Worm (Caenorhabditis elegans): Measurements from ENCODE around the gene sri-73.

Gene sri-73

ce11 chrV:565984-566383, at the start of gene sri-73:
Gene sri-73 (minus strand): TSS chrV:566084.
- no peak for TF ChIP-seq fkh-10 (GFP tag; optimal IDR thresholded peaks at IDR 0.05)

DNA sequence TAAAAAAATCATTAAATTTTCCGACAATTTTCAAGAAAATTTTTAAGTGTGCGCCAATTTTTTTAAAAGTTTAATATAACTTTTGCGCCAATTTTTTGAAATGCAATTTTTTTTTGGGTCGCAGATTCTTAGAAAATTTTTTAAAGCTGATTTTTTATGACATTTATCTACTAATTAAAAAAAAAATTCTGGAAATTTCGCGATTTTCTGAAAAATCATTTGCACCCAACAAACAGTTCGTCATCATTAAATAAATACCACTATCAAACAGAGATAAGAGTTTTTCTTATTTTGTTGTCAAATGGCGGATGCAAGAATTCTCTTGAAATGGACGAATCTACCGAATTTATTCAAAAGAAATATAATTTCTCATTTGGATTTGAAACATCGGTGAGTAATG, 49.4 kb upstream of the sri-73 start, which contains the start of gene F48G7.13:
TSS of gene F48G7.13 (plus strand) at position 301 of the 400 bp plus-strand sequence.
- TF ChIP-seq ttx-3 (tag; optimal IDR thresholded peaks at IDR 0.05) (no peak), lim-6 (tag; optimal IDR thresholded peaks at IDR 0.05) (no peak), syd-9 (tag; optimal IDR thresholded peaks at IDR 0.05) (no peak), nhr-232 (tag; optimal IDR thresholded peaks at IDR 0.05) (no peak)

- TF ChIP-seq pha-4 (tag; optimal IDR thresholded peaks at IDR 0.05) (no peak), unc-3 (GFP tag; conservative IDR thresholded peaks at IDR 0.05) (no peak), unc-3 (tag; optimal IDR thresholded peaks at IDR 0.05) (no peak), madf-2 (tag; optimal IDR thresholded peaks at IDR 0.05) (no peak), ahr-1 (tag; optimal IDR thresholded peaks at IDR 0.05) (no peak), ceh-31 (tag; optimal IDR thresholded peaks at IDR 0.05) (no peak), nhr-232 (tag; optimal IDR thresholded peaks at IDR 0.05) (no peak), pha-2 (tag; optimal IDR thresholded peaks at IDR 0.05) (no peak), lim-6 (tag; optimal IDR thresholded peaks at IDR 0.05) (no peak), fkh-6 (tag; optimal IDR thresholded peaks at IDR 0.05) (no peak), pros-1 (tag; optimal IDR thresholded peaks at IDR 0.05) (no peak), K09A11.1 (tag; optimal IDR thresholded peaks at IDR 0.05; ENCODE audit: insufficient read depth) (no peak), fax-1 (tag; optimal IDR thresholded peaks at IDR 0.05) (no peak)
Measured at ce11 chrV:610217-610616, 44.3 kb upstream of the sri-73 start, which contains the start of gene nhr-90. Gene nhr-90 (plus strand): TSS chrV:610512.

DNA sequence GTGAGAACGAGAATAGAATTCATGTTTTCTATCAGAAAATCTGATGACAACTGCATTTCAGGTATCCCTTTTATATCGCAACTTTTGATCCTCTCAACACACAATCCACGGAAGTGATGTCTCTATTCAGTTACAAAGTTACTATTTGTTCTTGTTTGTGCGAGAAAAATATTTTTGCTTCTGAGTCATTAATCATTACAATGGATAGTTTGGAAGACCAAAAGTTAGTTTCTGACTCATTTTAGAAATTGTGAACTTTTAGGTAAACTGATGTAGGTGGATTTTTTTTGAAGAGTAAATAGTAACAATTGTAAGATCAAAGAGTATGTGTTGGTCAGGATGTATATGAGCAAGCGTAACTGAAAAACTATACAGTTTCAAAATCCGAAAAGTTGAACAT, 43.8 kb upstream of the sri-73 start, which contains the start of gene srlf-36:
TSS of gene srlf-36 (minus strand) at position 101 of the 400 bp plus-strand sequence.
- no peak for TF ChIP-seq ceh-22 (tag; optimal IDR thresholded peaks at IDR 0.05)
- no peak for TF ChIP-seq nhr-232 (tag; optimal IDR thresholded peaks at IDR 0.05)
- no peak for TF ChIP-seq rnt-1 (tag; optimal IDR thresholded peaks at IDR 0.05)
- TF ChIP-seq hlh-15 (tag; optimal IDR thresholded peaks at IDR 0.05), result no peak
- no peak for TF ChIP-seq pat-9 (tag; optimal IDR thresholded peaks at IDR 0.05)
- TF ChIP-seq ceh-45 (GFP tag; IDR thresholded peaks at IDR 0.05), result no peak
- TF ChIP-seq pag-3 (tag; optimal IDR thresholded peaks at IDR 0.05; ENCODE audit: borderline replicate concordance), result no peak

- TF ChIP-seq sdc-2 (tag; optimal IDR thresholded peaks at IDR 0.05), result no peak
- TF ChIP-seq odd-2 (tag; optimal IDR thresholded peaks at IDR 0.05), result no peak
- no peak for TF ChIP-seq pag-3 (tag; optimal IDR thresholded peaks at IDR 0.05; ENCODE audit: borderline replicate concordance)
- no peak for TF ChIP-seq pha-2 (tag; optimal IDR thresholded peaks at IDR 0.05)
- no peak for TF ChIP-seq ceh-14 (tag; optimal IDR thresholded peaks at IDR 0.05)
- TF ChIP-seq pqm-1 (tag; optimal IDR thresholded peaks at IDR 0.05), result no peak
- no peak for TF ChIP-seq ahr-1 (tag; optimal IDR thresholded peaks at IDR 0.05)
- TF ChIP-seq nfya-1 (tag; optimal IDR thresholded peaks at IDR 0.05), result no peak
- no peak for TF ChIP-seq unc-42 (tag; optimal IDR thresholded peaks at IDR 0.05)
- no peak for TF ChIP-seq ceh-2 (tag; optimal IDR thresholded peaks at IDR 0.05)
- no peak for TF ChIP-seq rnt-1 (tag; optimal IDR thresholded peaks at IDR 0.05)
- TF ChIP-seq C38D4.7 (GFP tag; optimal IDR thresholded peaks at IDR 0.05), result no peak
- no peak for TF ChIP-seq tbx-7 (tag; optimal IDR thresholded peaks at IDR 0.05)
- TF ChIP-seq ama-1 (optimal IDR thresholded peaks at IDR 0.05), result no peak
- no peak for TF ChIP-seq K09A11.1 (tag; optimal IDR thresholded peaks at IDR 0.05; ENCODE audit: insufficient read depth)
Measured at ce11 chrV:608844-609243, 43.0 kb upstream of the sri-73 start, which contains the start of gene srw-109. Gene srw-109 (minus strand): TSS chrV:608944.

DNA sequence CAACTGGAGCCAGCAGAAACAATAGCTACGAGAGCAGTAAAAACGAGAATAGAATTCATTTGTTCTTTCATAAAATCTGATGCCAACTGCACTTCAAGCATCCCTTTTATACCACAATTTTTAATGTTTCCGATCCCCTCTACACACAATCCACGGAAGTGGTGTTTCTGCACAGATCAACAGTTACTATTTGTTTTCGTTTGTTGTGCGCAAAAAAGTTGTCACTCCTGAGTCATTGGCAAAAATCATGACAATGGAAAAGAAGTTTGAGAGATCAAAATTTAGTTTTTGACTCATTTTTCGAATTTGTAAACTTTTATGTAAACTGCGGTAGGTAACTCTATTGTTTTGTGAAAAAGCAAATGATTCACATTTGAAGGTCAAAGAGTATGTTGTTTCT, 38.2 kb upstream of the sri-73 start, which contains the start of gene srlf-37:
TSS of gene srlf-37 (minus strand) at position 101 of the 400 bp plus-strand sequence.
- TF ChIP-seq elt-4 (tag; optimal IDR thresholded peaks at IDR 0.05) (no peak), pha-4 (tag; optimal IDR thresholded peaks at IDR 0.05) (no peak), ceh-48 (tag; optimal IDR thresholded peaks at IDR 0.05) (no peak), sox-4 (tag; optimal IDR thresholded peaks at IDR 0.05) (no peak)
